Fruit fly (Drosophila melanogaster) whole organism, embryonic: ENCODE data around the gene woc.
A peak's percentile ranks its signal among the peaks of the same experiment; 100 is the strongest.

ENCODE experiments used
- ATbp ChIP-seq: fragments of 200-800 bp; sonication (Bioruptor generic); optimal IDR thresholded peaks from 2 replicates; lab custom pipeline; 2017; ENCODE audit warnings: missing biosample characterization, mild to moderate bottlenecking, missing genetic modification characterization, missing genetic modification reagents
- CG10147 ChIP-seq: fragments of 200-800 bp; sonication (Bioruptor generic); optimal IDR thresholded peaks from 2 replicates; lab custom pipeline; 2019; ENCODE audit warnings: missing biosample characterization, mild to moderate bottlenecking, missing genetic modification characterization, moderate library complexity
- CG10543 ChIP-seq: fragments of 200-800 bp; sonication (Bioruptor generic); optimal IDR thresholded peaks from 3 replicates; lab custom pipeline; 2017; ENCODE audit warnings: missing biosample characterization, mild to moderate bottlenecking, missing genetic modification characterization, moderate library complexity
- CG11504 ChIP-seq: fragments of 200-800 bp; sonication (Bioruptor generic); optimal IDR thresholded peaks from 3 replicates; lab custom pipeline; 2019; ENCODE audit warnings: missing biosample characterization, mild to moderate bottlenecking, missing genetic modification characterization, moderate library complexity
- CG13296 ChIP-seq: fragments of 200-800 bp; sonication (Bioruptor generic); optimal IDR thresholded peaks from 3 replicates; lab custom pipeline; 2018; ENCODE audit warnings: missing biosample characterization, mild to moderate bottlenecking, missing genetic modification characterization
- CG15479 ChIP-seq: fragments of 200-800 bp; sonication (Bioruptor generic); optimal IDR thresholded peaks from 3 replicates; lab custom pipeline; 2019; ENCODE audit warnings: missing biosample characterization, mild to moderate bottlenecking, missing genetic modification characterization, moderate library complexity
- CG1647 ChIP-seq: fragments of 200-800 bp; sonication (Bioruptor generic); optimal IDR thresholded peaks from 3 replicates; lab custom pipeline; 2016; ENCODE audit warnings: missing biosample characterization, missing genetic modification characterization
- CG16779 ChIP-seq: fragments of 200-800 bp; sonication (Bioruptor generic); IDR thresholded peaks from 2 replicates; pipeline ENCODE4 v1.3.6; 2022; ENCODE audit warnings: missing biosample characterization, missing genetic modification characterization
- CG16813 ChIP-seq: fragments of 200-800 bp; sonication (Bioruptor generic); IDR thresholded peaks from 3 replicates; pipeline ENCODE4 v1.3.6; 2022; ENCODE audit warnings: missing biosample characterization, missing genetic modification characterization; ENCODE audit not compliant: partially characterized antibody
- CG2116 ChIP-seq: fragments of 200-800 bp; sonication (Bioruptor generic); optimal IDR thresholded peaks from 3 replicates; lab custom pipeline; 2018; ENCODE audit warnings: missing biosample characterization, mild to moderate bottlenecking, missing genetic modification characterization
- CG32772 ChIP-seq: fragments of 200-800 bp; sonication (Bioruptor generic); IDR thresholded peaks from 2 replicates; pipeline ENCODE4 v1.3.6; 2022; ENCODE audit warnings: missing biosample characterization, missing genetic modification characterization
- CG3847 ChIP-seq: fragments of 200-800 bp; sonication (Bioruptor generic); IDR thresholded peaks from 2 replicates; pipeline ENCODE4 v1.3.6; 2022; ENCODE audit warnings: missing biosample characterization, missing genetic modification characterization
- CG4404 ChIP-seq: fragments of 200-800 bp; sonication (Bioruptor generic); IDR thresholded peaks from 2 replicates; pipeline ENCODE4 v1.3.6; 2022; ENCODE audit warnings: missing biosample characterization, missing genetic modification characterization
- CG6765 ChIP-seq: fragments of 200-800 bp; sonication (Bioruptor generic); optimal IDR thresholded peaks from 3 replicates; lab custom pipeline; 2017; ENCODE audit warnings: missing biosample characterization, mild to moderate bottlenecking, missing genetic modification characterization
- CG7556 ChIP-seq: fragments of 200-800 bp; sonication (Bioruptor generic); optimal IDR thresholded peaks from 2 replicates; lab custom pipeline; 2017; ENCODE audit warnings: missing biosample characterization, mild to moderate bottlenecking, missing genetic modification characterization
- CG7963 ChIP-seq: fragments of 200-800 bp; sonication (Bioruptor generic); IDR thresholded peaks from 3 replicates; pipeline ENCODE4 v1.3.6; 2022; ENCODE audit warnings: missing biosample characterization, missing genetic modification characterization; ENCODE audit not compliant: partially characterized antibody
- CG8478 ChIP-seq: fragments of >200 bp; optimal IDR thresholded peaks from 2 replicates; lab custom pipeline; 2018
- CG8944 ChIP-seq: fragments of 200-800 bp; sonication (Bioruptor generic); optimal IDR thresholded peaks from 3 replicates; lab custom pipeline; 2016; ENCODE audit warnings: missing biosample characterization, missing genetic modification characterization
- CHES-1-like ChIP-seq: fragments of 200-800 bp; sonication (Bioruptor generic); optimal IDR thresholded peaks from 2 replicates; lab custom pipeline; 2016; ENCODE audit warnings: missing biosample characterization, missing genetic modification characterization
- Chrac-16 ChIP-seq: fragments of 200-800 bp; sonication (Bioruptor generic); optimal IDR thresholded peaks from 3 replicates; lab custom pipeline; 2016; ENCODE audit warnings: missing biosample characterization, missing genetic modification characterization
- Ets65A ChIP-seq: fragments of 200-800 bp; sonication (Bioruptor generic); peaks from one replicate; lab custom pipeline; 2016; ENCODE audit warnings: missing biosample characterization, missing genetic modification characterization
- H15 ChIP-seq: fragments of 200-800 bp; sonication (Bioruptor generic); IDR thresholded peaks from 3 replicates; pipeline ENCODE4 v1.3.6; 2022; ENCODE audit warnings: missing biosample characterization, missing genetic modification characterization
- HLH3B ChIP-seq: fragments of 200-800 bp; sonication (Bioruptor generic); IDR thresholded peaks from 2 replicates; pipeline ENCODE4 v1.3.6; 2022; ENCODE audit warnings: missing biosample characterization, missing genetic modification characterization
- HLH54F ChIP-seq: fragments of 200-800 bp; sonication (Bioruptor generic); optimal IDR thresholded peaks from 3 replicates; lab custom pipeline; 2016; ENCODE audit warnings: missing biosample characterization, missing genetic modification characterization
- HmgD ChIP-seq: fragments of 200-800 bp; sonication (Bioruptor generic); optimal IDR thresholded peaks from 3 replicates; lab custom pipeline; 2016; ENCODE audit warnings: missing biosample characterization, missing genetic modification characterization
- Sin3A ChIP-seq: fragments of >200 bp; optimal IDR thresholded peaks from 2 replicates; lab custom pipeline; 2018
- Sry-β ChIP-seq: fragments of 200-800 bp; sonication (Bioruptor generic); optimal IDR thresholded peaks from 2 replicates; lab custom pipeline; 2018; ENCODE audit warnings: missing biosample characterization, mild to moderate bottlenecking, missing genetic modification characterization, moderate library complexity
- Tbp ChIP-seq: fragments of >200 bp; optimal IDR thresholded peaks from 2 replicates; lab custom pipeline; 2018; ENCODE audit warnings: missing biosample characterization, missing genetic modification characterization
- ap ChIP-seq: fragments of 200-800 bp; sonication (Bioruptor generic); IDR thresholded peaks from 2 replicates; pipeline ENCODE4 v1.3.6; 2022; ENCODE audit warnings: missing biosample characterization, missing genetic modification characterization
- ara ChIP-seq: fragments of 200-800 bp; sonication (Bioruptor generic); IDR thresholded peaks from 2 replicates; pipeline ENCODE4 v1.3.6; 2022; ENCODE audit warnings: missing biosample characterization, missing genetic modification characterization
- az2 ChIP-seq: fragments of 200-800 bp; sonication (Bioruptor generic); optimal IDR thresholded peaks from 3 replicates; lab custom pipeline; 2016; ENCODE audit warnings: missing biosample characterization, missing genetic modification characterization
- br ChIP-seq: fragments of >200 bp; optimal IDR thresholded peaks from 2 replicates; lab custom pipeline; 2017
- btn ChIP-seq: fragments of 200-800 bp; sonication (Bioruptor generic); optimal IDR thresholded peaks from 2 replicates; lab custom pipeline; 2016; ENCODE audit warnings: missing biosample characterization, missing genetic modification characterization
- crc ChIP-seq: fragments of 200-800 bp; sonication (Bioruptor generic); optimal IDR thresholded peaks from 2 replicates; lab custom pipeline; 2016; ENCODE audit warnings: missing biosample characterization, missing genetic modification characterization
- dmrt99B ChIP-seq: fragments of 200-800 bp; sonication (Bioruptor generic); optimal IDR thresholded peaks from 2 replicates; lab custom pipeline; 2018; ENCODE audit warnings: missing biosample characterization, mild to moderate bottlenecking, missing genetic modification characterization, moderate library complexity
- emc ChIP-seq: fragments of 200-800 bp; sonication (Bioruptor generic); optimal IDR thresholded peaks from 2 replicates; lab custom pipeline; 2016; ENCODE audit warnings: missing biosample characterization, missing genetic modification characterization
- fu2 ChIP-seq: fragments of 200-800 bp; sonication (Bioruptor generic); optimal IDR thresholded peaks from 2 replicates; lab custom pipeline; 2016; ENCODE audit warnings: missing biosample characterization, missing genetic modification characterization
- grn ChIP-seq: fragments of 200-800 bp; sonication (Bioruptor generic); optimal IDR thresholded peaks from 3 replicates; lab custom pipeline; 2017; ENCODE audit warnings: missing biosample characterization, missing genetic modification characterization
- jing ChIP-seq: fragments of 200-800 bp; sonication (Bioruptor generic); optimal IDR thresholded peaks from 2 replicates; lab custom pipeline; 2018; ENCODE audit warnings: missing biosample characterization, mild to moderate bottlenecking, missing genetic modification characterization
- pan ChIP-seq, 4 experiments: fragments of >200 bp in 3 of 4; fragments of 200-800 bp in 1 of 4; sonication (Bioruptor generic) in 1 of 4; optimal IDR thresholded peaks in 3 of 4; IDR thresholded peaks in 1 of 4; 2 replicates each; pipeline versions ENCODE4 v1.3.6 to Lab custom; 2017 to 2022; ENCODE audit warnings: missing biosample characterization in 2 of 4, missing genetic modification characterization in 2 of 4, mixed read lengths in 1 of 4
- pros ChIP-seq: fragments of 200-800 bp; sonication (Bioruptor generic); optimal IDR thresholded peaks from 3 replicates; lab custom pipeline; 2019; ENCODE audit warnings: missing biosample characterization, mild to moderate bottlenecking, missing genetic modification characterization, moderate library complexity
- pum ChIP-seq: fragments of 200-800 bp; sonication (Bioruptor generic); optimal IDR thresholded peaks from 2 replicates; lab custom pipeline; 2016; ENCODE audit warnings: missing biosample characterization, missing genetic modification characterization
- repo ChIP-seq: fragments of 200-800 bp; sonication (Bioruptor generic); optimal IDR thresholded peaks from 2 replicates; lab custom pipeline; 2016; ENCODE audit warnings: missing biosample characterization, missing genetic modification characterization
- ro ChIP-seq: fragments of 200-800 bp; sonication (Bioruptor generic); IDR thresholded peaks from 2 replicates; pipeline ENCODE4 v1.3.6; 2022; ENCODE audit warnings: missing biosample characterization, missing genetic modification characterization
- sens-2 ChIP-seq: fragments of 200-800 bp; sonication (Bioruptor generic); IDR thresholded peaks from 2 replicates; pipeline ENCODE4 v1.3.6; 2022; ENCODE audit warnings: missing biosample characterization, missing genetic modification characterization
- sob ChIP-seq: fragments of 200-800 bp; sonication (Bioruptor generic); IDR thresholded peaks from 2 replicates; pipeline ENCODE4 v1.3.6; 2022; ENCODE audit warnings: missing biosample characterization, missing genetic modification characterization
- ssp ChIP-seq: fragments of 200-800 bp; sonication (Bioruptor generic); IDR thresholded peaks from 2 replicates; pipeline ENCODE4 v1.3.6; 2022; ENCODE audit warnings: missing biosample characterization, missing genetic modification characterization
- vfl ChIP-seq: fragments of 200-800 bp; sonication (Bioruptor generic); optimal IDR thresholded peaks from 2 replicates; lab custom pipeline; 2016; ENCODE audit warnings: missing biosample characterization, missing genetic modification characterization

The woc gene

dm6 chr3R:27281022-27281810 is 17.4 kb upstream of the woc start (continued):
- TF ChIP-seq HLH3B (GFP tag; lab: Robert Waterston, UW): peak; percentile 97
- peak; percentile 90 for TF ChIP-seq CG10543 (GFP tag; lab: Kevin White, UChicago)
- TF ChIP-seq ssp (GFP tag; lab: Robert Waterston, UW): peak; percentile 88
- peak; percentile 92 for TF ChIP-seq btn (GFP tag; lab: Kevin White, UChicago)
- TF ChIP-seq pan (optimal IDR thresholded peaks at IDR 0.05; lab: Kevin White, UChicago): no peak
- peak in 1 of 2 experiments; percentile 98 for TF ChIP-seq pan (GFP tag; optimal IDR thresholded peaks at IDR 0.05 in 1 of 2, IDR thresholded peaks at IDR 0.05 in 1 of 2)
- no peak for TF ChIP-seq Sin3A (lab: Kevin White, UChicago)
- TF ChIP-seq HLH54F (GFP tag; lab: Kevin White, UChicago): peak; percentile 96
- peak; percentile 91 for TF ChIP-seq emc (GFP tag; lab: Kevin White, UChicago)
- TF ChIP-seq Chrac-16 (GFP tag; lab: Kevin White, UChicago): peak; percentile 95
- no peak for TF ChIP-seq br (lab: Kevin White, UChicago)
- peak; percentile 95 for TF ChIP-seq CHES-1-like (GFP tag; lab: Kevin White, UChicago)
- peak; percentile 51; the same call in 2 of the 3 replicates for TF ChIP-seq CG16813 (GFP tag; lab: Robert Waterston, UW)
- peak; percentile 13 for TF ChIP-seq Sry-β (GFP tag; lab: Kevin White, UChicago)
- peak; percentile 94 for TF ChIP-seq az2
- peak; percentile 96 for TF ChIP-seq pros (GFP tag; lab: Kevin White, UChicago)
- peak; percentile 97 for TF ChIP-seq CG16779 (GFP tag; lab: Robert Waterston, UW)
- TF ChIP-seq Tbp (GFP tag; lab: Kevin White, UChicago): no peak
- peak; percentile 90 for TF ChIP-seq sens-2 (GFP tag; lab: Robert Waterston, UW)
- peak; percentile 94 for TF ChIP-seq vfl (GFP tag; lab: Kevin White, UChicago)
- TF ChIP-seq ap (GFP tag; lab: Robert Waterston, UW): peak; percentile 94
- TF ChIP-seq dmrt99B: peak; percentile 97
- peak; percentile 95 for TF ChIP-seq jing (GFP tag; lab: Kevin White, UChicago)
- peak; percentile 95 for TF ChIP-seq CG7556 (GFP tag; lab: Kevin White, UChicago)
- TF ChIP-seq H15: peak; percentile 97
- TF ChIP-seq CG8478 (lab: Kevin White, UChicago): peak; percentile 82
- peak; percentile 95 for TF ChIP-seq ATbp (GFP tag; lab: Kevin White, UChicago)
- peak; percentile 96 for TF ChIP-seq ara (GFP tag; lab: Robert Waterston, UW)
- TF ChIP-seq CG6765: peak; percentile 90
- TF ChIP-seq CG3847 (GFP tag; lab: Robert Waterston, UW): peak; percentile 96
- TF ChIP-seq fu2 (GFP tag; lab: Kevin White, UChicago): peak; percentile 93
- TF ChIP-seq CG7963 (GFP tag; lab: Robert Waterston, UW): peak; percentile 54; the same call in 1 of the 3 replicates
- peak; percentile 97 for TF ChIP-seq CG32772 (GFP tag; lab: Robert Waterston, UW)
- TF ChIP-seq crc (GFP tag; lab: Kevin White, UChicago): peak; percentile 90
- TF ChIP-seq repo (GFP tag; lab: Kevin White, UChicago): peak; percentile 93
- TF ChIP-seq grn (GFP tag; lab: Kevin White, UChicago): peak; percentile 76
- peak; percentile 65 for TF ChIP-seq CG2116 (GFP tag; lab: Kevin White, UChicago)
- peak; percentile 90 for TF ChIP-seq CG13296 (GFP tag; lab: Kevin White, UChicago)
- TF ChIP-seq ro: peak; percentile 88
- TF ChIP-seq CG10147 (GFP tag; lab: Kevin White, UChicago): peak; percentile 89
- TF ChIP-seq Ets65A (GFP tag; lab: Kevin White, UChicago): peak; percentile 99
- TF ChIP-seq sob (GFP tag; lab: Robert Waterston, UW): peak; percentile 94
- peak; percentile 94 for TF ChIP-seq pum (GFP tag; lab: Kevin White, UChicago)
- peak; percentile 93 for TF ChIP-seq CG1647 (GFP tag; lab: Kevin White, UChicago)
- TF ChIP-seq CG4404 (GFP tag; lab: Robert Waterston, UW): peak; percentile 85
- TF ChIP-seq HmgD (GFP tag; lab: Kevin White, UChicago): peak; percentile 90
- peak; percentile 94 for TF ChIP-seq CG11504 (tag; lab: Kevin White, UChicago)
- peak; percentile 93 for TF ChIP-seq CG8944 (GFP tag; lab: Kevin White, UChicago)
- no peak for TF ChIP-seq CG15479 (GFP tag; lab: Kevin White, UChicago)
